Worm (Caenorhabditis elegans): ENCODE results near the gene ppt-1.
"Not testable (repeated sequence)": the region's sequence is repeated elsewhere in the genome, so short reads cannot be mapped to it uniquely, and the experiment has no call there.

ce11 chrV:6581762-6582161 lies 44.4 kb downstream of the ppt-1 start, which contains the start of gene ZK1055.4:
- TF ChIP-seq ZK546.5 (tag; optimal IDR thresholded peaks at IDR 0.05); snpc-4 (tag; optimal IDR thresholded peaks at IDR 0.05); nhr-25 (tag; optimal IDR thresholded peaks at IDR 0.05); F13H6.1 (tag; optimal IDR thresholded peaks at IDR 0.05); fos-1 (tag; optimal IDR thresholded peaks at IDR 0.05); nhr-11 (tag; optimal IDR thresholded peaks at IDR 0.05); gmeb-1 (tag; optimal IDR thresholded peaks at IDR 0.05); ama-1 (optimal IDR thresholded peaks at IDR 0.05); nhr-10 (tag; optimal IDR thresholded peaks at IDR 0.05); lsy-2 (tag; optimal IDR thresholded peaks at IDR 0.05); elt-1 (tag; optimal IDR thresholded peaks at IDR 0.05); mdl-1 (tag; optimal IDR thresholded peaks at IDR 0.05): not testable (repeated sequence)

Data from whole organism, L2 larva.